Worm (Caenorhabditis elegans) whole organism, L4/young adult: ENCODE results near the gene F31F7.1.

Source experiments
- W03F9.2 ChIP-seq: fragments of 150-350 bp; optimal IDR thresholded peaks from 2 replicates; lab custom pipeline; 2014; ENCODE audit warnings: missing biosample characterization, missing genetic modification characterization
- him-1 ChIP-seq: sonication (generic microtip); optimal IDR thresholded peaks from 2 replicates; lab custom pipeline; 2016; ENCODE audit warnings: missing genotype, missing genetic modification reagents, missing genetic modification characterization, missing compliant biosample characterization

DNA sequence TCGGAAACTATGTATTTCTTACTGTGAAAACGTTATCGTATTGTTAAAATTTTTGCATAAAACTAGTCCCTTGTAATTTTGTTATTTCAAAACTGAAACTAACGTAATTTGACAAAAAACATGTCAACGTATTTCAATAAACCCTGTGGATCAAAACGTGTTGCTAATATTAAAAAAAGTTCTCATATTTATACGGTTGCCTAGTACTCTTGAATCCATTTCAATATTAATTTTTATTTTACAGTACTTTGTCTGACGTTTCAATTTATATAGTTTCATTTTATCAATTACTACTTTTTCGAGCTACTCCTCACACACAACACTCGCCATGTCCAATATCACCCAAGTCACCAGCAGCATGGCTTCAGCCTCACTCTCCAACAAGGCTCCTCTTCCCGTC is 27.2 kb downstream of the F31F7.1 start, which contains the start of gene sago-1:
- TF ChIP-seq him-1 (tag; lab: Kevin White, UChicago), result no peak
- no peak for TF ChIP-seq W03F9.2
